Fruit fly (Drosophila melanogaster): ENCODE measurements around the gene RIOK1.

- TF ChIP-seq ey (GFP tag; optimal IDR thresholded peaks at IDR 0.05) (no peak), OdsH (GFP tag; optimal IDR thresholded peaks at IDR 0.05) (no peak), N (GFP tag; optimal IDR thresholded peaks at IDR 0.05) (no peak), h (GFP tag; optimal IDR thresholded peaks at IDR 0.05) (no peak), Dif (GFP tag; optimal IDR thresholded peaks at IDR 0.05; ENCODE audit: partially characterized antibody) (no peak), psq (GFP tag; optimal IDR thresholded peaks at IDR 0.05) (no peak), br (GFP tag; optimal IDR thresholded peaks at IDR 0.05) (no peak), Hnf4 (GFP tag; optimal IDR thresholded peaks at IDR 0.05) (no peak), GATAd (GFP tag; optimal IDR thresholded peaks at IDR 0.05) (no peak), Hr83 (GFP tag; optimal IDR thresholded peaks at IDR 0.05; ENCODE audit: poor library complexity, severe bottlenecking) (no peak), pan (optimal IDR thresholded peaks at IDR 0.05) (no peak), usp (GFP tag; optimal IDR thresholded peaks at IDR 0.05) (no peak), Vsx2 (GFP tag; optimal IDR thresholded peaks at IDR 0.05; ENCODE audit: partially characterized antibody) (no peak), Hr78 (GFP tag; optimal IDR thresholded peaks at IDR 0.05) (no peak)
These were observed 25.5 kb downstream of the RIOK1 start for dm6 chr3L:11622750-11623149.
